Worm (Caenorhabditis elegans): ENCODE results near the gene nspg-3.
A peak's percentile ranks its signal among the peaks of the same experiment; 100 is the strongest.

DNA sequence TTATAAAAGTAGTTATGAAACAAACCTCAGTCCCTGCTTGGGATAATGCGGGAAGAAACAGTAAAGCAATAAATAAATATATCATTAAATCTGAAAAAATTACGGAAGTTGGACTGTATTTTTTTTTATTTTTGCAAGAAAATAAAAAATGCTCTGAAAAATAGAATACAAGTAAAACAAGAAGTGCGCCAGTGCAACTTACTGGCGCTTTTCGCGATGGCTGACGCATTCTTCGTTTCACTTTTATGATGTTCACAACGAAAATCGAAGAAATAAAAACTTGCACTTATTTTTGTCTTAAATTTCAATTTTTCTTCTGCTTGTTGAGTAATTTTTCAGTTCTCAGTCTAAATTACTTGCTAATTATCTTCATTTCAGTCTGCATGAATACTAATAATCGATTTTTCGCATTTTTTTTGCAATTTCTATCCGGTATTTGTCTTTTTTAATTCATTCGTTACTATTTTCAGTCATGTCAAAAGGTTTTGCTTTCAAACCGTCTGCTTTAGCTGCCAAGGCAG is 43.9 kb upstream of the nspg-3 start, which contains the start of the genes R12C12.6 and ran-5:
- TF ChIP-seq flt-1 (GFP tag; IDR thresholded peaks at IDR 0.05) (peak; percentile 70), sea-1 (GFP tag; conservative IDR thresholded peaks at IDR 0.05) (no peak), hmg-4 (GFP tag; optimal IDR thresholded peaks at IDR 0.05) (no peak), aly-1 (tag; optimal IDR thresholded peaks at IDR 0.05) (no peak), hmbx-1 (tag; optimal IDR thresholded peaks at IDR 0.05) (no peak), ama-1 (optimal IDR thresholded peaks at IDR 0.05) (no peak), B0310.2 (tag; optimal IDR thresholded peaks at IDR 0.05) (no peak), ceh-13 (GFP tag; optimal IDR thresholded peaks at IDR 0.05) (no peak), hnd-1 (tag; optimal IDR thresholded peaks at IDR 0.05) (no peak), tbx-11 (GFP tag; IDR thresholded peaks at IDR 0.05) (no peak)

Data from whole organism, early embryonic.